Fruit fly (Drosophila melanogaster): ENCODE results near the gene TSG101.

The TSG101 gene

DNA sequence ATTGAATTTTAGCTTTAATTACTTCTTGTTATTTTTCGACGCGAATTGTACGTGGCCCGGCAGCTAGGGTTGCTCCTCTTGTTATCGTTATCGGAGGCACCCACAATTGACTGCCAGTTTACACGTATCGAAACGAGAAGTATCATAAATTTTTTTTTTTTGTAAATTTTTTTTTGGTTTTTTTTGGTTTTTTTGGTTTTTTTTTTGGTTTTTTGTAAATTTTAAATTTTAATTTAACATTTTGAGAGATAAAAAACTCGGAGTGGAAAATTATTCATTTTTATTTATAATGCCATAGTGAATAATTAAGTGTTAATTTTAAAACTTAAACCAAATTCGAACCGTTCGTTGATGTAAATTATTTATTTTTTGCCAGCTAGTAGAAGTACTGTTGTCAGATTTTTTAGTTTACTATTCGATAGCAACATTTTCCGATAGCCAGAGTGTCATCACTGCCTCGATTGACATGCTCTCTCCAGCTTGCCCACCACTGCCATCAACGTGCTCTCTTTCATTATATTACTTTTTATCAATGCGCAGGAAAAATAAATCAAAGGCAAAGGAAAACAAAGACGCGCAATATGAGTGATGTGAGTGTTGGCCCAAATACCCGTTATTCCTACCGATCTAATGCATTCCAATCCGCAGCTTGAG, 3.0 kb downstream of the TSG101 start, which contains the start of the genes kud and Zcchc7 (continued):
- TF ChIP-seq gcm2 (GFP tag; optimal IDR thresholded peaks at IDR 0.05): peak; percentile 21
- peak; percentile 5 for TF ChIP-seq CTCF (GFP tag; optimal IDR thresholded peaks at IDR 0.05)
- TF ChIP-seq peb (GFP tag; IDR thresholded peaks at IDR 0.05): no peak
- peak; percentile 79 for TF ChIP-seq grau (tag; optimal IDR thresholded peaks at IDR 0.05)
- no peak for TF ChIP-seq Adf1 (GFP tag; IDR thresholded peaks at IDR 0.05)
- TF ChIP-seq CG12659 (GFP tag; optimal IDR thresholded peaks at IDR 0.05): peak; percentile 85
- no peak for TF ChIP-seq CG7271 (tag; optimal IDR thresholded peaks at IDR 0.05)
- TF ChIP-seq CG12391 (tag; optimal IDR thresholded peaks at IDR 0.05): peak; percentile 83
- TF ChIP-seq z (GFP tag; IDR thresholded peaks at IDR 0.05): no peak
- peak; percentile 26 for TF ChIP-seq fd96Cb (tag; optimal IDR thresholded peaks at IDR 0.05)
- no peak; the same call in 1 of the 2 replicates for TF ChIP-seq esg (GFP tag; conservative IDR thresholded peaks at IDR 0.05)
- peak; percentile 37 for TF ChIP-seq CG4617 (GFP tag; optimal IDR thresholded peaks at IDR 0.05; ENCODE audit: borderline replicate concordance)
- peak; percentile 34 for TF ChIP-seq hkb (optimal IDR thresholded peaks at IDR 0.05)
- no peak for TF ChIP-seq hkb (GFP tag; IDR thresholded peaks at IDR 0.05)
- TF ChIP-seq stwl (tag; optimal IDR thresholded peaks at IDR 0.05): peak; percentile 79
- TF ChIP-seq ftz-f1 (GFP tag; optimal IDR thresholded peaks at IDR 0.05): no peak
- peak; percentile 60 for TF ChIP-seq Chrac-16 (GFP tag; optimal IDR thresholded peaks at IDR 0.05)
- TF ChIP-seq CG15073 (GFP tag; optimal IDR thresholded peaks at IDR 0.05): no peak
- TF ChIP-seq CG1602 (GFP tag; optimal IDR thresholded peaks at IDR 0.05): peak; percentile 40
- TF ChIP-seq lilli (GFP tag; optimal IDR thresholded peaks at IDR 0.05): peak; percentile 80
- no peak for TF ChIP-seq cas (GFP tag; IDR thresholded peaks at IDR 0.05)
- peak; percentile 64 for TF ChIP-seq ewg (GFP tag; optimal IDR thresholded peaks at IDR 0.05)
- TF ChIP-seq PHDP (tag; optimal IDR thresholded peaks at IDR 0.05): peak; percentile 61
- no peak for TF ChIP-seq CG5953 (GFP tag; IDR thresholded peaks at IDR 0.05)
- peak; percentile 76 for TF ChIP-seq CG17829 (tag; optimal IDR thresholded peaks at IDR 0.05)
- no peak for TF ChIP-seq CG30431 (GFP tag; optimal IDR thresholded peaks at IDR 0.05)
- peak; percentile 32; the same call in 2 of the 3 replicates for TF ChIP-seq CG34224 (GFP tag; IDR thresholded peaks at IDR 0.05; ENCODE audit: partially characterized antibody)
- TF ChIP-seq nau (GFP tag; optimal IDR thresholded peaks at IDR 0.05): no peak
- TF ChIP-seq Nf-YC (tag; optimal IDR thresholded peaks at IDR 0.05): peak; percentile 79
- TF ChIP-seq Scr (GFP tag; IDR thresholded peaks at IDR 0.05; ENCODE audit: partially characterized antibody): no peak
- peak; percentile 55 for TF ChIP-seq CG12104 (GFP tag; optimal IDR thresholded peaks at IDR 0.05)
- peak; percentile 83 for TF ChIP-seq CG2120 (GFP tag; optimal IDR thresholded peaks at IDR 0.05)
- TF ChIP-seq Mrtf (GFP tag; IDR thresholded peaks at IDR 0.05): no peak
- TF ChIP-seq CG4424 (GFP tag; optimal IDR thresholded peaks at IDR 0.05): peak; percentile 52
- peak; percentile 2 for TF ChIP-seq CG13123 (GFP tag; optimal IDR thresholded peaks at IDR 0.05)
- no peak for TF ChIP-seq pfk (GFP tag; optimal IDR thresholded peaks at IDR 0.05)
- peak; percentile 21 for TF ChIP-seq Myb (GFP tag; optimal IDR thresholded peaks at IDR 0.05)
- no peak for TF ChIP-seq CG14050 (GFP tag; IDR thresholded peaks at IDR 0.05)
- no peak for TF ChIP-seq bigmax (GFP tag; optimal IDR thresholded peaks at IDR 0.05)
- TF ChIP-seq Atf6 (GFP tag; IDR thresholded peaks at IDR 0.05): 0 out of 2 replicates have a peak, but pooled peaks have one; percentile 58
- no peak for TF ChIP-seq sc (optimal IDR thresholded peaks at IDR 0.05)
- TF ChIP-seq sc (GFP tag; optimal IDR thresholded peaks at IDR 0.05): no peak
- TF ChIP-seq ham (GFP tag; IDR thresholded peaks at IDR 0.05): no peak
- TF ChIP-seq sima (GFP tag; optimal IDR thresholded peaks at IDR 0.05): no peak
- TF ChIP-seq insv (GFP tag; optimal IDR thresholded peaks at IDR 0.05): peak in 1 of 2 experiments; percentile 50
- TF ChIP-seq usp (GFP tag; optimal IDR thresholded peaks at IDR 0.05): no peak
- TF ChIP-seq ATbp (GFP tag; optimal IDR thresholded peaks at IDR 0.05): no peak
- no peak for TF ChIP-seq Dip2 (GFP tag; IDR thresholded peaks at IDR 0.05)
- no peak for TF ChIP-seq CG43689 (GFP tag; IDR thresholded peaks at IDR 0.05)
- peak; percentile 27; the same call in 1 of the 2 replicates for TF ChIP-seq E2f2 (GFP tag; IDR thresholded peaks at IDR 0.05)
- TF ChIP-seq seq (GFP tag; IDR thresholded peaks at IDR 0.05): no peak
- TF ChIP-seq Ada2b (GFP tag; IDR thresholded peaks at IDR 0.05): no peak
